Worm (Caenorhabditis elegans) whole organism, young adult: ENCODE data around the gene C02F5.2.

Experiments used
- B0035.1 ChIP-seq: sonication (generic microtip); optimal IDR thresholded peaks from 2 replicates; lab custom pipeline; 2016; ENCODE audit warnings: missing genetic modification characterization, mild to moderate bottlenecking, missing compliant biosample characterization, missing genotype, missing genetic modification reagents
- B0261.1 ChIP-seq: sonication (generic microtip); optimal IDR thresholded peaks from 2 replicates; lab custom pipeline; 2016; ENCODE audit warnings: mild to moderate bottlenecking, missing genetic modification characterization, moderate library complexity, missing compliant biosample characterization
- B0336.3 ChIP-seq: fragments of 200-800 bp; sonication (Bioruptor generic); IDR thresholded peaks from 2 replicates; pipeline ENCODE4 v1.3.6; 2022; ENCODE audit warnings: missing genetic modification characterization, missing compliant biosample characterization
- C06A6.2 ChIP-seq: fragments of 200-800 bp; sonication (Bioruptor generic); conservative IDR thresholded peaks from 2 replicates; pipeline ENCODE4 v1.3.6; 2022; ENCODE audit warnings: missing genetic modification characterization, missing compliant biosample characterization
- F10E7.11 ChIP-seq: sonication (generic microtip); optimal IDR thresholded peaks from 2 replicates; lab custom pipeline; 2017; ENCODE audit warnings: mild to moderate bottlenecking, missing genetic modification characterization, moderate library complexity, missing compliant biosample characterization
- F23B12.7 ChIP-seq: sonication (generic microtip); optimal IDR thresholded peaks from 2 replicates; lab custom pipeline; 2017; ENCODE audit warnings: missing genetic modification characterization, mild to moderate bottlenecking, missing compliant biosample characterization, antibody characterized with exemption, moderate library complexity; ENCODE audit not compliant: insufficient read depth
- F37B4.10 ChIP-seq: fragments of 200-800 bp; sonication (Bioruptor generic); IDR thresholded peaks from 2 replicates; pipeline ENCODE4 v1.3.6; 2022; ENCODE audit warnings: missing genetic modification characterization, missing compliant biosample characterization
- F55B11.4 ChIP-seq: sonication (generic microtip); optimal IDR thresholded peaks from 2 replicates; lab custom pipeline; 2016; ENCODE audit warnings: missing compliant biosample characterization, missing genetic modification characterization, borderline replicate concordance; ENCODE audit not compliant: insufficient read depth
- K11D2.4 ChIP-seq: fragments of 200-800 bp; sonication (Bioruptor generic); IDR thresholded peaks from 2 replicates; pipeline ENCODE4 v1.3.6; 2022; ENCODE audit warnings: missing genetic modification reagents, missing genetic modification characterization, missing compliant biosample characterization
- K12H6.12 ChIP-seq: fragments of 200-800 bp; sonication (Bioruptor generic); optimal IDR thresholded peaks from 2 replicates; lab custom pipeline; 2018; ENCODE audit warnings: mild to moderate bottlenecking, missing genetic modification characterization, missing compliant biosample characterization
- Y53G8AR.9 ChIP-seq: fragments of 200-800 bp; sonication (Bioruptor generic); conservative IDR thresholded peaks from 2 replicates; pipeline ENCODE4 v1.3.6; 2022; ENCODE audit warnings: missing genetic modification reagents, missing genetic modification characterization, missing compliant biosample characterization
- Y67H2A.10 ChIP-seq: fragments of 200-800 bp; sonication (Bioruptor generic); conservative IDR thresholded peaks from 2 replicates; pipeline ENCODE4 v1.3.6; 2022; ENCODE audit warnings: missing genetic modification reagents, missing genetic modification characterization, missing compliant biosample characterization
- akir-1 ChIP-seq: fragments of 200-800 bp; sonication (Bioruptor generic); optimal IDR thresholded peaks from 2 replicates; lab custom pipeline; 2018; ENCODE audit warnings: mild to moderate bottlenecking, missing genetic modification characterization, moderate library complexity, missing compliant biosample characterization
- ama-1 ChIP-seq, 3 experiments: fragments of 150-350 bp in 1 of 3; sonication (generic microtip) in 2 of 3; optimal IDR thresholded peaks; 2 replicates each; lab custom pipeline; 2014 to 2018; ENCODE audit warnings: missing biosample characterization in 2 of 3, missing genetic modification characterization in 2 of 3, missing genetic modification reagents in 2 of 3
- aptf-3 ChIP-seq: fragments of 200-800 bp; sonication (Bioruptor generic); IDR thresholded peaks from 2 replicates; pipeline ENCODE4 v1.3.6; 2022; ENCODE audit warnings: missing genetic modification characterization, missing compliant biosample characterization
- atf-7 ChIP-seq: sonication (generic microtip); optimal IDR thresholded peaks from 2 replicates; lab custom pipeline; 2017; ENCODE audit warnings: mild to moderate bottlenecking, missing genetic modification characterization, missing compliant biosample characterization
- attf-3 ChIP-seq: fragments of 200-800 bp; sonication (Bioruptor generic); conservative IDR thresholded peaks from 2 replicates; pipeline ENCODE4 v1.3.6; 2022; ENCODE audit warnings: missing genetic modification reagents, missing genetic modification characterization, missing compliant biosample characterization
- bed-2 ChIP-seq: fragments of 200-800 bp; sonication (Bioruptor generic); IDR thresholded peaks from 2 replicates; pipeline ENCODE4 v1.3.6; 2022; ENCODE audit warnings: missing genetic modification reagents, missing genetic modification characterization, missing compliant biosample characterization
- cebp-1 ChIP-seq, 2 experiments: fragments of 200-800 bp in 1 of 2; sonication (Bioruptor generic) in 1 of 2; sonication (generic microtip) in 1 of 2; IDR thresholded peaks in 1 of 2; optimal IDR thresholded peaks in 1 of 2; 2 replicates each; pipeline versions ENCODE4 v1.3.6 to Lab custom; 2017 to 2022; ENCODE audit warnings: missing compliant biosample characterization in 2 of 2, missing genetic modification characterization in 2 of 2, mild to moderate bottlenecking in 1 of 2, missing genetic modification reagents in 1 of 2, moderate library complexity in 1 of 2
- ceh-100 ChIP-seq: fragments of 200-800 bp; sonication (Bioruptor generic); IDR thresholded peaks from 2 replicates; pipeline ENCODE4 v1.3.6; 2022; ENCODE audit warnings: missing genetic modification reagents, missing genetic modification characterization, missing compliant biosample characterization
- efl-1 ChIP-seq: fragments of 150-350 bp; optimal IDR thresholded peaks from 2 replicates; lab custom pipeline; 2014; ENCODE audit warnings: missing biosample characterization, missing genetic modification reagents, missing genetic modification characterization
- egl-44 ChIP-seq: fragments of 200-800 bp; sonication (Bioruptor generic); IDR thresholded peaks from 2 replicates; pipeline ENCODE4 v1.3.6; 2022; ENCODE audit warnings: missing genetic modification reagents, missing genetic modification characterization, missing compliant biosample characterization
- egrh-3 ChIP-seq: fragments of 200-800 bp; sonication (Bioruptor generic); IDR thresholded peaks from 2 replicates; pipeline ENCODE4 v1.3.6; 2022; ENCODE audit warnings: missing genetic modification reagents, missing genetic modification characterization, missing compliant biosample characterization
- fkh-3 ChIP-seq: sonication (generic microtip); optimal IDR thresholded peaks from 2 replicates; lab custom pipeline; 2016; ENCODE audit warnings: mild to moderate bottlenecking, missing genetic modification characterization, missing compliant biosample characterization
- lag-1 ChIP-seq: fragments of 200-800 bp; sonication (Bioruptor generic); IDR thresholded peaks from 2 replicates; pipeline ENCODE4 v1.3.6; 2022; ENCODE audit warnings: missing genetic modification reagents, missing genetic modification characterization, missing compliant biosample characterization
- let-526 ChIP-seq: fragments of 200-800 bp; sonication (Bioruptor generic); IDR thresholded peaks from 2 replicates; pipeline ENCODE4 v1.3.6; 2022; ENCODE audit warnings: missing genetic modification reagents, missing genetic modification characterization, missing compliant biosample characterization
- lsy-27 ChIP-seq: sonication (generic microtip); optimal IDR thresholded peaks from 2 replicates; lab custom pipeline; 2017; ENCODE audit warnings: missing genetic modification characterization, mild to moderate bottlenecking, missing compliant biosample characterization, antibody characterized with exemption, missing genotype, borderline replicate concordance; ENCODE audit not compliant: insufficient read depth
- madf-3 ChIP-seq: fragments of 200-800 bp; sonication (Bioruptor generic); IDR thresholded peaks from 2 replicates; pipeline ENCODE4 v1.3.6; 2022; ENCODE audit warnings: missing genetic modification reagents, missing genetic modification characterization, missing compliant biosample characterization
- mel-28 ChIP-seq: sonication (generic microtip); optimal IDR thresholded peaks from 2 replicates; lab custom pipeline; 2016; ENCODE audit warnings: borderline replicate concordance, mild to moderate bottlenecking, missing genetic modification characterization, missing compliant biosample characterization
- nfya-2 ChIP-seq: fragments of 200-800 bp; sonication (Bioruptor generic); IDR thresholded peaks from 2 replicates; pipeline ENCODE4 v1.3.6; 2022; ENCODE audit warnings: missing genetic modification reagents, missing genetic modification characterization, missing compliant biosample characterization
- nfyb-1 ChIP-seq: fragments of 200-800 bp; sonication (Bioruptor generic); IDR thresholded peaks from 2 replicates; pipeline ENCODE4 v1.3.6; 2022; ENCODE audit warnings: missing genetic modification reagents, missing genetic modification characterization, missing compliant biosample characterization
- nhr-120 ChIP-seq: fragments of 200-800 bp; sonication (Bioruptor generic); IDR thresholded peaks from 2 replicates; pipeline ENCODE4 v1.3.6; 2022; ENCODE audit warnings: missing genetic modification characterization, missing compliant biosample characterization
- nhr-179 ChIP-seq: sonication (generic microtip); optimal IDR thresholded peaks from 2 replicates; lab custom pipeline; 2016; ENCODE audit warnings: mild to moderate bottlenecking, missing genetic modification characterization, missing compliant biosample characterization
- nhr-80 ChIP-seq: sonication (generic microtip); optimal IDR thresholded peaks from 2 replicates; lab custom pipeline; 2016; ENCODE audit warnings: missing genetic modification characterization, missing compliant biosample characterization
- rec-8 ChIP-seq, 2 experiments: sonication (generic microtip); optimal IDR thresholded peaks; 2 replicates each; lab custom pipeline; 2016; ENCODE audit warnings: mild to moderate bottlenecking in 2 of 2, missing genetic modification characterization in 2 of 2, missing genetic modification reagents in 2 of 2, missing genotype in 2 of 2, missing biosample characterization in 1 of 2, missing compliant biosample characterization in 1 of 2, moderate library complexity in 1 of 2
- repo-1 ChIP-seq: sonication (generic microtip); optimal IDR thresholded peaks from 2 replicates; lab custom pipeline; 2017; ENCODE audit warnings: mild to moderate bottlenecking, missing genetic modification characterization, missing compliant biosample characterization
- snpc-1.1 ChIP-seq: sonication (generic microtip); optimal IDR thresholded peaks from 2 replicates; lab custom pipeline; 2017; ENCODE audit warnings: missing genetic modification characterization, mild to moderate bottlenecking, missing compliant biosample characterization, antibody characterized with exemption, moderate library complexity, missing genotype, missing genetic modification reagents; ENCODE audit not compliant: insufficient read depth
- snpc-3.4 ChIP-seq: sonication (generic microtip); optimal IDR thresholded peaks from 2 replicates; lab custom pipeline; 2017; ENCODE audit warnings: missing genetic modification characterization, mild to moderate bottlenecking, missing compliant biosample characterization, antibody characterized with exemption, moderate library complexity, missing genotype, missing genetic modification reagents
- tbp1 ChIP-seq: fragments of 200-800 bp; sonication (Bioruptor generic); optimal IDR thresholded peaks from 2 replicates; lab custom pipeline; 2018; ENCODE audit warnings: mild to moderate bottlenecking, missing genetic modification characterization, missing compliant biosample characterization
- xnd-1 ChIP-seq: sonication (generic microtip); optimal IDR thresholded peaks from 2 replicates; lab custom pipeline; 2016; ENCODE audit warnings: missing genotype, missing genetic modification reagents, missing genetic modification characterization, missing compliant biosample characterization
- zim-3 ChIP-seq: sonication (generic microtip); optimal IDR thresholded peaks from 2 replicates; lab custom pipeline; 2017; ENCODE audit warnings: mild to moderate bottlenecking, missing genetic modification characterization, moderate library complexity, missing compliant biosample characterization
- ztf-18 ChIP-seq: sonication (generic microtip); optimal IDR thresholded peaks from 2 replicates; lab custom pipeline; 2016; ENCODE audit warnings: missing genotype, mild to moderate bottlenecking, missing genetic modification characterization, missing compliant biosample characterization
- ztf-25 ChIP-seq: fragments of 200-800 bp; sonication (Bioruptor generic); IDR thresholded peaks from 2 replicates; pipeline ENCODE4 v1.3.6; 2022; ENCODE audit warnings: missing genetic modification reagents, missing genetic modification characterization, missing compliant biosample characterization

C02F5.2 gene

DNA sequence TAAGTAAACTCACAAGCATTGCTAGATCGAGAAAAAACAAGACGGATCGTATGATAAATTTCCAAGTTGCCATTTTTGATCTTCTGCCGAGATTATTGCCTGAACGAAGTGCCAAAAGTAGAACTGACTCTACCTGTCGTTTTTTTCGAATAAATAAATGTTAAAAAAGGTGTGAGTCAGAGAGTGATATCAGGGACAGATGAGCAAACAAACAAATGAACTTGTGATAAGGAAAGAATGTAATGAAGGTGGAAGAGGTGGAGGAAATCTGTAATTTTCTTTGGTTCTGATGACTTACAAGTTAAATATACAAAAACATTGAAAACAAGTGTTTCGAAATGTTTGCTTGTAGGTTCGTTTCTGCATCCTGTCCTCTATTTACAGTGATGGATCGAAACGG, 10.1 kb upstream of the C02F5.2 start, which contains the start of gene tsp-1:
tsp-1 (minus strand) TSS at position 99 of the 400 bp plus-strand sequence.
- no peak for TF ChIP-seq nhr-179
- TF ChIP-seq aptf-3 (GFP tag; lab: Robert Waterston, UW), result no peak
- no peak for TF ChIP-seq B0261.1 (tag; lab: Kevin White, UChicago)
- TF ChIP-seq K12H6.12 (tag; lab: Kevin White, UChicago), result no peak
- no peak for TF ChIP-seq ztf-25 (GFP tag; lab: Robert Waterston, UW)
- TF ChIP-seq let-526 (GFP tag; lab: Robert Waterston, UW), result no peak
- TF ChIP-seq Y53G8AR.9, result no peak

DNA sequence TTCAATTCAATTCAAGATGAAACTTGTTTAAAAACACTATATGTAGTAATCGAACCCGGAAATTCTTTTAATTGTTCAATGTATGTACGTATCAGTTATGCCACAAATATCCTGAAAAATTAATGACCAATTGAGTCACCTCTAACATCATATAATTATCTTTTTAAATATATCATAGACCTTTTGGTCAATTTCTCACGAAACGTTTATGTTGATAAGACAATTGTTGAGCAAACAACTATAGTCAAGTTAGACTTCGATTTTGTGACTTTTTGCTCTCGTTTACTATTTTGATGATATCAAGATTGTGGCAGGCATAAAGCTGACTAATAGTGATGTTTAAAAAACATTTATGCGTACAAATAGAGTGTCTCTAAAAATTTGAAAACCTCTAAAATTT, 9.2 kb upstream of the C02F5.2 start:
- TF ChIP-seq nhr-80 (tag; lab: Kevin White, UChicago) (peak; percentile 28), ama-1 (optimal IDR thresholded peaks at IDR 0.05; lab: Kevin White, UChicago) (no peak), ama-1 (GFP tag; optimal IDR thresholded peaks at IDR 0.05; lab: Kevin White, UChicago) (no peak)
- TF ChIP-seq, all 124 proteins: peak for 1

DNA sequence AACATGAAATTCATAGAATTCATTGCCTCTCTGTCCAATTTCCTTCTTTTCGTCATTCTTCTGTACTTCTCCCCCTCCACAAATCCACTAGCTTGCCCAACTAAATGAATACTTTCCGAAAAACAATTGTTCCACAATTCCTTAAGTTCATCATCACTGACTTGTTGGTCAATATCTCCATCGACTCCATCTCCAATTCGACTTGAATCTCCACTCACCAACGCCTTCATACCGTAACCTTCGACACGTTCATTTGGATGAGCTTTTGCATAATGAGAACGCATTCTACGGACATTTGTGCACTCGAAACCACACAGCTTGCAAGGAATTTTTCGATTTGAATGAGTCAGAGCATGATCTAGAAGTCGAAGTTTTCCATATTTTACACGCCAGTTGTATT, 8.5 kb upstream of the C02F5.2 start:
- TF ChIP-seq nhr-120 (GFP tag; lab: Robert Waterston, UW) (no peak), ceh-100 (no peak), K11D2.4 (no peak), tbp1 (GFP tag; lab: Kevin White, UChicago) (no peak), F37B4.10 (no peak), xnd-1 (no peak), nfya-2 (GFP tag; lab: Robert Waterston, UW) (no peak), lag-1 (GFP tag; lab: Robert Waterston, UW) (no peak), C06A6.2 (no peak), F23B12.7 (tag; lab: Kevin White, UChicago) (no peak), cebp-1 (GFP tag; IDR thresholded peaks at IDR 0.05; lab: Robert Waterston, UW) (no peak), cebp-1 (tag; optimal IDR thresholded peaks at IDR 0.05; lab: Kevin White, UChicago) (no peak), B0336.3 (GFP tag; lab: Robert Waterston, UW) (no peak), egl-44 (GFP tag; lab: Robert Waterston, UW) (no peak), fkh-3 (tag; lab: Kevin White, UChicago) (no peak), lsy-27 (tag; lab: Kevin White, UChicago) (no peak), mel-28 (tag; lab: Kevin White, UChicago) (no peak), Y67H2A.10 (GFP tag; lab: Robert Waterston, UW) (no peak), snpc-3.4 (tag; lab: Kevin White, UChicago) (no peak), snpc-1.1 (tag; lab: Kevin White, UChicago) (no peak)

DNA sequence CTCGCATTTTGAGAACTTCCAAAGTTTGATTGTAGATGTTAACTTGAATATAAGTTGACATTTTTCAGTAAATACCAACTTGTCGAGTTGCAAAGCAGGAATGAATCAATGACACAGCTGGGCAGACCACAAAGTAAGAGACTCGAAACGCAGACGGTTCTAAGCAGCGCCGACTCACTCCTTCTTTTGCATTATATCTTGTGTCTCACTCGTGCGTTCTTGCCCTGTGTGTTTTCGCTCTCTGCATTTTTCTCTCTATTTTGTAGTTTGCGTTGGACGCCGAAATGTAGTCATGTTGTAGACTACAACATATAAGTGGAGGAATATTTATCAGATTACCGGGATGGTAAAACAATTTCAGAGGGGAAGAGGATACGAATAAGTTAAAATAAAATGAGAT, 6.6 kb upstream of the C02F5.2 start, which contains the start of gene C02F5.12:
C02F5.12 (minus strand) TSS at position 221 of the 400 bp plus-strand sequence.
- TF ChIP-seq F55B11.4 (no peak), nhr-179 (no peak), zim-3 (tag; lab: Kevin White, UChicago) (no peak), bed-2 (GFP tag; lab: Robert Waterston, UW) (no peak), rec-8 (tag; optimal IDR thresholded peaks at IDR 0.05; lab: Kevin White, UChicago) (no peak), B0035.1 (tag; lab: Kevin White, UChicago) (no peak), nfyb-1 (GFP tag; lab: Robert Waterston, UW) (0 out of 2 replicates have a peak, but pooled peaks have one; percentile 31), egrh-3 (GFP tag; lab: Robert Waterston, UW) (no peak), F37B4.10 (no peak), madf-3 (GFP tag; lab: Robert Waterston, UW) (no peak), akir-1 (no peak), F10E7.11 (no peak), repo-1 (no peak), ztf-18 (no peak), K12H6.12 (tag; lab: Kevin White, UChicago) (no peak), efl-1 (GFP tag; lab: Kevin White, UChicago) (no peak), xnd-1 (no peak), atf-7 (tag; lab: Kevin White, UChicago) (no peak), attf-3 (0 out of 2 replicates have a peak, but pooled peaks have one; percentile 19)
